Worm (Caenorhabditis elegans): ENCODE measurements around the gene ttr-40.

ce11 chrV:9321185-9321584, 34.1 kb downstream of the ttr-40 start, which contains the start of gene F44A2.7:
- TF ChIP-seq W03F9.2 (tag; optimal IDR thresholded peaks at IDR 0.05): no peak
- TF ChIP-seq him-1 (tag; optimal IDR thresholded peaks at IDR 0.05): no peak
- no peak for TF ChIP-seq dao-5 (tag; optimal IDR thresholded peaks at IDR 0.05)
